Worm (Caenorhabditis elegans) whole organism, late embryonic: Measurements from ENCODE around the gene lev-8.

Source experiments
- fkh-10 ChIP-seq: fragments of 150-350 bp; optimal IDR thresholded peaks from 2 replicates; lab custom pipeline; 2014; ENCODE audit warnings: missing biosample characterization, missing genetic modification reagents, missing genetic modification characterization
- hlh-30 ChIP-seq: sonication (generic microtip); optimal IDR thresholded peaks from 2 replicates; lab custom pipeline; 2017; ENCODE audit warnings: antibody characterized with exemption, missing genetic modification characterization, missing compliant biosample characterization; ENCODE audit not compliant: insufficient read depth
- npax-4 ChIP-seq: sonication (generic microtip); optimal IDR thresholded peaks from 2 replicates; lab custom pipeline; 2016; ENCODE audit warnings: missing genetic modification characterization, missing compliant biosample characterization
- pha-4 ChIP-seq: fragments of 150-350 bp; optimal IDR thresholded peaks from 2 replicates; lab custom pipeline; 2018; ENCODE audit warnings: missing biosample characterization, missing genetic modification reagents, missing genetic modification characterization
- pqm-1 ChIP-seq: sonication (generic microtip); optimal IDR thresholded peaks from 2 replicates; lab custom pipeline; 2016; ENCODE audit warnings: missing genetic modification characterization, missing compliant biosample characterization

DNA sequence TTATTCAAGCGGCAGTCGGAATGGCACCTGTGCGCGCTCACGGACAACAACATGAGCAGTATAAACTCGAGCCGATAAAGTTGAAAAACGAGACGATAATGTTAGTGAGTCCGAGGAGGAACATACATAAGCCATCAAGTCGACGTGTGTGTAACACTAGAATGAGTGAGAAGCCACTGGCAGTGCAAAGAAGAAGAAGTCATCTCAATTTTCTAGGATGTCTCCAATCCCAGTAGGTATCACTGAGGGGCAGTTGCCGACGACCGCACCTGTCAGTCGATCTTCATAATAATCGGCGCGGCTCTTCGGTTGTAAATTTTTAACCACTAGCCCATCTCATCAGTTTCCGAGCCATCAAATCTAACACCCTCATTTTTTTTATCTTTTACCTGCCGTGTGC, 639 bp upstream of the lev-8 start:
- TF ChIP-seq hlh-30 (tag; lab: Kevin White, UChicago) (no peak), npax-4 (tag; lab: Kevin White, UChicago) (no peak), pqm-1 (tag; lab: Kevin White, UChicago) (no peak), fkh-10 (GFP tag; lab: Kevin White, UChicago) (no peak), pha-4 (no peak)
